Fruit fly (Drosophila melanogaster) whole organism, embryonic: Measurements from ENCODE around the gene CG42375.
A peak's percentile ranks its signal among the peaks of the same experiment; 100 is the strongest.

Source experiments
- Atf6 ChIP-seq: fragments of 200-800 bp; sonication (Bioruptor generic); IDR thresholded peaks from 2 replicates; pipeline ENCODE4 v1.3.6; 2022; ENCODE audit warnings: missing biosample characterization, missing genetic modification characterization
- Awh ChIP-seq: fragments of 200-800 bp; sonication (Bioruptor generic); IDR thresholded peaks from 2 replicates; pipeline ENCODE4, ENCODE4 v1.3.6; 2022; ENCODE audit warnings: missing biosample characterization, missing genetic modification characterization
- CG10147 ChIP-seq: fragments of 200-800 bp; sonication (Bioruptor generic); optimal IDR thresholded peaks from 2 replicates; lab custom pipeline; 2019; ENCODE audit warnings: missing biosample characterization, mild to moderate bottlenecking, missing genetic modification characterization, moderate library complexity
- CG11696 ChIP-seq: fragments of 200-800 bp; sonication (Bioruptor generic); IDR thresholded peaks from 2 replicates; pipeline ENCODE4 v1.3.6; 2022; ENCODE audit warnings: missing biosample characterization, missing genetic modification characterization
- CG1233 ChIP-seq: fragments of 200-800 bp; sonication (Bioruptor generic); optimal IDR thresholded peaks from 4 replicates; lab custom pipeline; 2018; ENCODE audit warnings: missing biosample characterization, mild to moderate bottlenecking, missing genetic modification characterization
- CG12659 ChIP-seq: fragments of 200-800 bp; sonication (Bioruptor generic); optimal IDR thresholded peaks from 3 replicates; lab custom pipeline; 2017; ENCODE audit warnings: mild to moderate bottlenecking, missing biosample characterization, missing genetic modification reagents, missing genetic modification characterization
- CG14965 ChIP-seq: fragments of 200-800 bp; sonication (Bioruptor generic); optimal IDR thresholded peaks from 2 replicates; lab custom pipeline; 2016; ENCODE audit warnings: missing biosample characterization, missing genetic modification characterization, borderline replicate concordance
- CG1603 ChIP-seq: fragments of 200-800 bp; sonication (Bioruptor generic); optimal IDR thresholded peaks from 2 replicates; lab custom pipeline; 2019; ENCODE audit warnings: missing biosample characterization, mild to moderate bottlenecking, missing genetic modification characterization, moderate library complexity
- CG17802 ChIP-seq: fragments of 200-800 bp; sonication (Bioruptor generic); optimal IDR thresholded peaks from 2 replicates; lab custom pipeline; 2018; ENCODE audit warnings: missing biosample characterization, mild to moderate bottlenecking, missing genetic modification characterization, moderate library complexity
- CG18476 ChIP-seq: fragments of 200-800 bp; sonication (Bioruptor generic); optimal IDR thresholded peaks from 2 replicates; lab custom pipeline; 2016; ENCODE audit warnings: missing biosample characterization, mild to moderate bottlenecking, missing genetic modification characterization
- CG2129 ChIP-seq: fragments of 200-800 bp; sonication (Bioruptor generic); IDR thresholded peaks from 2 replicates; pipeline ENCODE4 v1.3.6; 2022; ENCODE audit warnings: missing biosample characterization, missing genetic modification characterization; ENCODE audit not compliant: partially characterized antibody
- CG2199 ChIP-seq: fragments of 200-800 bp; sonication (Bioruptor generic); IDR thresholded peaks from 3 replicates; pipeline ENCODE4 v1.3.6; 2022; ENCODE audit warnings: missing biosample characterization, missing genetic modification characterization
- CG2875 ChIP-seq: fragments of 200-800 bp; sonication (Bioruptor generic); optimal IDR thresholded peaks from 2 replicates; lab custom pipeline; 2017; ENCODE audit warnings: missing biosample characterization, mild to moderate bottlenecking, missing genetic modification characterization, missing genetic modification reagents
- CG31224 ChIP-seq: fragments of 200-800 bp; sonication (Bioruptor generic); IDR thresholded peaks from 2 replicates; pipeline ENCODE4 v1.3.6; 2022; ENCODE audit warnings: missing biosample characterization, missing genetic modification characterization
- CG32532 ChIP-seq: fragments of 200-800 bp; sonication (Bioruptor generic); IDR thresholded peaks from 2 replicates; pipeline ENCODE4 v1.3.6; 2022; ENCODE audit warnings: missing biosample characterization, missing genetic modification characterization
- CG34224 ChIP-seq: fragments of 200-800 bp; sonication (Bioruptor generic); IDR thresholded peaks from 3 replicates; pipeline ENCODE4 v1.3.6; 2022; ENCODE audit warnings: missing biosample characterization, missing genetic modification characterization; ENCODE audit not compliant: partially characterized antibody
- CG4360 ChIP-seq: fragments of 200-800 bp; sonication (Bioruptor generic); IDR thresholded peaks from 2 replicates; pipeline ENCODE4 v1.3.6; 2022; ENCODE audit warnings: missing biosample characterization, missing genetic modification characterization
- CG6272 ChIP-seq: fragments of 200-800 bp; sonication (Bioruptor generic); IDR thresholded peaks from 2 replicates; pipeline ENCODE4 v1.3.6; 2022; ENCODE audit warnings: missing biosample characterization, missing genetic modification characterization
- CG6854 ChIP-seq: fragments of 200-800 bp; sonication (Bioruptor generic); optimal IDR thresholded peaks from 3 replicates; lab custom pipeline; 2017; ENCODE audit warnings: missing biosample characterization, mild to moderate bottlenecking, missing genetic modification characterization
- CG7745 ChIP-seq: fragments of 200-800 bp; sonication (Bioruptor generic); optimal IDR thresholded peaks from 2 replicates; lab custom pipeline; 2018; ENCODE audit warnings: missing biosample characterization, mild to moderate bottlenecking, missing genetic modification characterization, moderate library complexity
- CG8290 ChIP-seq, 3 experiments: fragments of 200-800 bp; sonication (Bioruptor generic); optimal IDR thresholded peaks; 2 replicates each; lab custom pipeline; 2016 to 2019; ENCODE audit warnings: missing biosample characterization in 3 of 3, missing genetic modification characterization in 3 of 3, mild to moderate bottlenecking in 2 of 3, moderate library complexity in 1 of 3
- CG8388 ChIP-seq: fragments of 200-800 bp; sonication (Bioruptor generic); optimal IDR thresholded peaks from 2 replicates; lab custom pipeline; 2019; ENCODE audit warnings: missing biosample characterization, mild to moderate bottlenecking, missing genetic modification characterization, moderate library complexity
- CG9215 ChIP-seq: fragments of 200-800 bp; sonication (Bioruptor generic); IDR thresholded peaks from 2 replicates; pipeline ENCODE4 v1.3.6; 2022; ENCODE audit warnings: missing biosample characterization, missing genetic modification characterization
- CG9609 ChIP-seq: fragments of 200-800 bp; sonication (Bioruptor generic); optimal IDR thresholded peaks from 3 replicates; lab custom pipeline; 2016; ENCODE audit warnings: missing biosample characterization, missing genetic modification characterization
- Deaf1 ChIP-seq: fragments of 200-800 bp; optimal IDR thresholded peaks from 3 replicates; lab custom pipeline; 2019; ENCODE audit warnings: missing biosample characterization, mild to moderate bottlenecking, missing genetic modification characterization, moderate library complexity
- Jarid2 ChIP-seq: fragments of 200-800 bp; sonication (Bioruptor generic); optimal IDR thresholded peaks from 3 replicates; lab custom pipeline; 2017; ENCODE audit warnings: mild to moderate bottlenecking, missing biosample characterization, missing genetic modification reagents, missing genetic modification characterization
- Lim3 ChIP-seq: fragments of 200-800 bp; sonication (Bioruptor generic); IDR thresholded peaks from 2 replicates; pipeline ENCODE4 v1.3.6; 2022; ENCODE audit warnings: missing biosample characterization, missing genetic modification characterization
- Mad ChIP-seq: fragments of 200-800 bp; sonication (Bioruptor generic); optimal IDR thresholded peaks from 2 replicates; lab custom pipeline; 2016; ENCODE audit warnings: missing biosample characterization, missing genetic modification characterization
- Med ChIP-seq: fragments of 200-800 bp; sonication (Bioruptor generic); peaks from one replicate; lab custom pipeline; 2016; ENCODE audit warnings: missing biosample characterization, missing genetic modification characterization, mild to moderate bottlenecking, inconsistent platforms, moderate library complexity
- Mes4 ChIP-seq: fragments of 200-800 bp; sonication (Bioruptor generic); optimal IDR thresholded peaks from 2 replicates; lab custom pipeline; 2016; ENCODE audit warnings: missing biosample characterization, missing genetic modification characterization
- Oaz ChIP-seq: fragments of 200-800 bp; sonication (Bioruptor generic); IDR thresholded peaks from 2 replicates; pipeline ENCODE4 v1.3.6; 2022; ENCODE audit warnings: missing biosample characterization, missing genetic modification characterization
- Pdp1 ChIP-seq, 2 experiments: fragments of 200-800 bp; sonication (Bioruptor generic); optimal IDR thresholded peaks; 3 replicates each; lab custom pipeline; 2016; ENCODE audit warnings: missing biosample characterization in 2 of 2, missing genetic modification characterization in 2 of 2, mild to moderate bottlenecking in 1 of 2, moderate library complexity in 1 of 2
- Taf1 ChIP-seq: fragments of 200-800 bp; sonication (Bioruptor generic); IDR thresholded peaks from 2 replicates; pipeline ENCODE4 v1.3.6; 2022; ENCODE audit warnings: missing biosample characterization, missing genetic modification characterization
- Xbp1 ChIP-seq: fragments of 200-800 bp; sonication (Bioruptor generic); optimal IDR thresholded peaks from 3 replicates; lab custom pipeline; 2016; ENCODE audit warnings: missing biosample characterization, mild to moderate bottlenecking, missing genetic modification characterization
- ase ChIP-seq: fragments of 200-800 bp; sonication (Bioruptor generic); IDR thresholded peaks from 3 replicates; pipeline ENCODE4 v1.3.6; 2022; ENCODE audit warnings: missing biosample characterization, missing genetic modification characterization
- cad ChIP-seq: fragments of >200 bp; optimal IDR thresholded peaks from 2 replicates; lab custom pipeline; 2017; ENCODE audit warnings: missing biosample characterization, missing genetic modification characterization
- chn ChIP-seq: fragments of 200-800 bp; sonication (Bioruptor generic); optimal IDR thresholded peaks from 2 replicates; lab custom pipeline; 2016; ENCODE audit warnings: missing biosample characterization, missing genetic modification characterization
- croc ChIP-seq: fragments of 200-800 bp; sonication (Bioruptor generic); conservative IDR thresholded peaks from 3 replicates; pipeline ENCODE4 v1.3.6; 2022; ENCODE audit warnings: missing biosample characterization, missing genetic modification characterization
- ewg ChIP-seq: fragments of 200-800 bp; sonication (Bioruptor generic); optimal IDR thresholded peaks from 3 replicates; lab custom pipeline; 2017; ENCODE audit warnings: mild to moderate bottlenecking, missing biosample characterization, missing genetic modification reagents, missing genetic modification characterization
- ind ChIP-seq: fragments of 200-800 bp; sonication (Bioruptor generic); optimal IDR thresholded peaks from 3 replicates; lab custom pipeline; 2016; ENCODE audit warnings: missing biosample characterization, missing genetic modification characterization
- jing ChIP-seq: fragments of 200-800 bp; sonication (Bioruptor generic); optimal IDR thresholded peaks from 2 replicates; lab custom pipeline; 2018; ENCODE audit warnings: missing biosample characterization, mild to moderate bottlenecking, missing genetic modification characterization
- knrl ChIP-seq: fragments of 200-800 bp; sonication (Bioruptor generic); IDR thresholded peaks from 3 replicates; pipeline ENCODE4 v1.3.6; 2022; ENCODE audit warnings: missing biosample characterization, missing genetic modification characterization; ENCODE audit not compliant: partially characterized antibody
- lola ChIP-seq, 3 experiments: fragments of >200 bp in 2 of 3; fragments of 200-800 bp in 1 of 3; sonication (Bioruptor generic) in 1 of 3; optimal IDR thresholded peaks; 2 replicates each; lab custom pipeline; 2017 to 2019; ENCODE audit warnings: missing biosample characterization in 3 of 3, missing genetic modification characterization in 3 of 3, mild to moderate bottlenecking in 1 of 3, moderate library complexity in 1 of 3
- onecut ChIP-seq: fragments of 200-800 bp; sonication (Bioruptor generic); IDR thresholded peaks from 2 replicates; pipeline ENCODE4 v1.3.6; 2022; ENCODE audit warnings: missing biosample characterization, missing genetic modification characterization
- pros ChIP-seq: fragments of 200-800 bp; sonication (Bioruptor generic); optimal IDR thresholded peaks from 3 replicates; lab custom pipeline; 2019; ENCODE audit warnings: missing biosample characterization, mild to moderate bottlenecking, missing genetic modification characterization, moderate library complexity
- shn ChIP-seq: fragments of 200-800 bp; sonication (Bioruptor generic); optimal IDR thresholded peaks from 3 replicates; lab custom pipeline; 2016; ENCODE audit warnings: missing biosample characterization, missing genetic modification characterization
- sim ChIP-seq: fragments of 200-800 bp; sonication (Bioruptor generic); IDR thresholded peaks from 2 replicates; pipeline ENCODE4 v1.3.6; 2022; ENCODE audit warnings: missing biosample characterization, missing genetic modification characterization
- tna ChIP-seq: fragments of 200-800 bp; sonication (Bioruptor generic); IDR thresholded peaks from 2 replicates; pipeline ENCODE4 v1.3.6; 2022; ENCODE audit warnings: missing biosample characterization, missing genetic modification characterization; ENCODE audit not compliant: partially characterized antibody
- wor ChIP-seq: fragments of 200-800 bp; sonication (Bioruptor generic); IDR thresholded peaks from 2 replicates; pipeline ENCODE4 v1.3.6; 2022; ENCODE audit warnings: missing biosample characterization, missing genetic modification characterization
- z ChIP-seq: fragments of 200-800 bp; sonication (Bioruptor generic); IDR thresholded peaks from 3 replicates; pipeline ENCODE4 v1.3.6; 2022; ENCODE audit warnings: missing biosample characterization, missing genetic modification characterization
- zf30C ChIP-seq: fragments of 200-800 bp; sonication (Bioruptor generic); optimal IDR thresholded peaks from 3 replicates; lab custom pipeline; 2018; ENCODE audit warnings: missing biosample characterization, mild to moderate bottlenecking, missing genetic modification characterization

The CG42375 gene

dm6 chr3R:13735304-13735898, 44.0 kb upstream of the CG42375 start (continued):
- TF ChIP-seq croc (no peak), Lim3 (no peak), Taf1 (GFP tag; lab: Robert Waterston, UW) (no peak), CG34224 (GFP tag; lab: Robert Waterston, UW) (no peak), Pdp1 (GFP tag; optimal IDR thresholded peaks at IDR 0.05; lab: Kevin White, UChicago) (peak in 1 of 2 experiments; percentile 64), Awh (GFP tag; lab: Robert Waterston, UW) (no peak), onecut (no peak), CG8388 (GFP tag; lab: Kevin White, UChicago) (no peak), CG6854 (GFP tag; lab: Kevin White, UChicago) (no peak), CG32532 (GFP tag; lab: Robert Waterston, UW) (no peak), ind (GFP tag; lab: Kevin White, UChicago) (no peak), tna (no peak), zf30C (GFP tag; lab: Kevin White, UChicago) (no peak), shn (GFP tag; lab: Kevin White, UChicago) (no peak), CG17802 (tag; lab: Kevin White, UChicago) (no peak), CG6272 (GFP tag; lab: Robert Waterston, UW) (no peak), CG2199 (GFP tag; lab: Robert Waterston, UW) (no peak), ase (GFP tag; lab: Robert Waterston, UW) (no peak), CG12659 (GFP tag; lab: Kevin White, UChicago) (no peak), CG10147 (no peak), Deaf1 (peak; percentile 91), Jarid2 (GFP tag; lab: Kevin White, UChicago) (peak; percentile 16), CG18476 (peak; percentile 68), pros (GFP tag; lab: Kevin White, UChicago) (no peak), CG2875 (GFP tag; lab: Kevin White, UChicago) (no peak), CG4360 (GFP tag; lab: Robert Waterston, UW) (no peak), knrl (GFP tag; lab: Robert Waterston, UW) (no peak), Med (GFP tag; lab: Kevin White, UChicago) (peak; percentile 71), cad (no peak), CG31224 (no peak), Oaz (GFP tag; lab: Robert Waterston, UW) (no peak), CG1603 (tag; lab: Kevin White, UChicago) (no peak), sim (GFP tag; lab: Robert Waterston, UW) (no peak), wor (no peak), CG7745 (no peak), ewg (peak; percentile 36), CG1233 (GFP tag; lab: Kevin White, UChicago) (no peak), z (GFP tag; lab: Robert Waterston, UW) (peak; percentile 51; the same call in 2 of the 3 replicates)

DNA sequence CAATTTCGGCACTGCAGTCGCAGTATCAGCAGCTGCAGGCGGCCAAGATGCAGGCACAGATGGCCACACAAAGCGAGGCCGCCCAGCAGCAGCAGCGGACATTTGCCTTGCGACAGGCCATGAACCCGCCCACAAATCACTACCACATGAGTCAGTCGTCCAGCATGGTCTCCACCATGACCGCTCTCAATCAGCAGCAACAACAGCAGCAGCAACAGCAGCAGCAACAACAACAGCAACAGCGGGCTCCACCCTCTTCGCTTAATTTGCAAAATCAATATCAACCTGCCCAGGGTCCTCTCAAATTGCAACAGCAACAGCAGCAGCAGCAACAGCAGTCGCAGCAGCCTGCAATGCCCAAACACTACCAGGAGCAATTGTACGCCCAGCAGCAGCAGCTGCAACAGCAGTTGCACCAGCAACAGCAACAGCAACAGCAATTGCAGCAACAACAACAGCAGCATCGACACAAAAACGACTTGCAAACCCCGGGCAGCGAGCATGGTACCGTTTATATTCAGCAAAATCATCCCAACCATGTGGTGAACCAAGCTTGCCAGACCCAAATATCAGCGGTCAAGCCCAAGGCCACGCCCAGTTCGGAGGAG, 33.3 kb upstream of the CG42375 start:
- no peak for TF ChIP-seq CG2129 (GFP tag; lab: Robert Waterston, UW)
- TF ChIP-seq jing (GFP tag; lab: Kevin White, UChicago) = no peak
- no peak for TF ChIP-seq Mad (GFP tag; lab: Kevin White, UChicago)
- TF ChIP-seq Atf6 = no peak
- no peak for TF ChIP-seq lola (GFP tag; optimal IDR thresholded peaks at IDR 0.05; lab: Kevin White, UChicago)
- TF ChIP-seq chn (GFP tag; lab: Kevin White, UChicago) = no peak
- TF ChIP-seq sim (GFP tag; lab: Robert Waterston, UW) = no peak
- TF ChIP-seq CG9609 (GFP tag; lab: Kevin White, UChicago) = no peak
- no peak for TF ChIP-seq CG11696 (GFP tag; lab: Robert Waterston, UW)
- no peak for TF ChIP-seq Xbp1 (GFP tag; lab: Kevin White, UChicago)
- TF ChIP-seq CG9215 (GFP tag; lab: Robert Waterston, UW) = no peak
- no peak for TF ChIP-seq Mes4 (GFP tag; lab: Kevin White, UChicago)
- TF ChIP-seq CG8290 (GFP tag; optimal IDR thresholded peaks at IDR 0.05; lab: Kevin White, UChicago) = no peak
- no peak for TF ChIP-seq CG8290 (tag; optimal IDR thresholded peaks at IDR 0.05; lab: Kevin White, UChicago)
- TF ChIP-seq pros (GFP tag; lab: Kevin White, UChicago) = no peak
- TF ChIP-seq CG14965 (GFP tag; lab: Kevin White, UChicago) = no peak
